Worm (Caenorhabditis elegans) whole organism, L3 larva: ENCODE measurements around the gene F49E10.2.

Source experiments
- aly-2 ChIP-seq: fragments of 150-350 bp; optimal IDR thresholded peaks from 2 replicates; lab custom pipeline; 2014; ENCODE audit warnings: missing biosample characterization, missing genetic modification characterization
- nhr-237 ChIP-seq: fragments of 150-350 bp; optimal IDR thresholded peaks from 2 replicates; lab custom pipeline; 2014; ENCODE audit warnings: missing biosample characterization, missing genetic modification characterization
- nhr-67 ChIP-seq: fragments of 150-350 bp; optimal IDR thresholded peaks from 2 replicates; lab custom pipeline; 2014; ENCODE audit warnings: missing biosample characterization, missing genetic modification characterization
- pha-4 ChIP-seq: fragments of 150-350 bp; optimal IDR thresholded peaks from 2 replicates; lab custom pipeline; 2014; ENCODE audit warnings: missing biosample characterization, missing genetic modification reagents, missing genetic modification characterization
- zag-1 ChIP-seq: fragments of 150-350 bp; optimal IDR thresholded peaks from 2 replicates; lab custom pipeline; 2014; ENCODE audit warnings: missing biosample characterization, missing genetic modification characterization

ce11 chrX:5897038-5897437 lies 6.9 kb downstream of the F49E10.2 start, which contains the start of gene tbc-16:
- TF ChIP-seq aly-2 (tag; lab: Kevin White, UChicago) (no peak), zag-1 (tag; lab: Kevin White, UChicago) (no peak), nhr-237 (no peak), pha-4 (tag; lab: Kevin White, UChicago) (no peak), nhr-67 (tag; lab: Kevin White, UChicago) (no peak)
